Worm (Caenorhabditis elegans) whole organism, young adult: Measurements from ENCODE around the gene C15H11.10.

ENCODE experiments used
- ama-1 ChIP-seq, 3 experiments: fragments of 150-350 bp in 1 of 3; sonication (generic microtip) in 2 of 3; optimal IDR thresholded peaks; 2 replicates each; lab custom pipeline; 2014 to 2018; ENCODE audit warnings: missing biosample characterization in 2 of 3, missing genetic modification characterization in 2 of 3, missing genetic modification reagents in 2 of 3
- ceh-91 ChIP-seq: fragments of 200-800 bp; sonication (Bioruptor generic); IDR thresholded peaks from 2 replicates; pipeline ENCODE4 v1.3.6; 2022; ENCODE audit warnings: missing genetic modification reagents, missing genetic modification characterization, missing compliant biosample characterization
- egrh-3 ChIP-seq: fragments of 200-800 bp; sonication (Bioruptor generic); IDR thresholded peaks from 2 replicates; pipeline ENCODE4 v1.3.6; 2022; ENCODE audit warnings: missing genetic modification reagents, missing genetic modification characterization, missing compliant biosample characterization
- hlh-26 ChIP-seq: fragments of 200-800 bp; sonication (Bioruptor generic); conservative IDR thresholded peaks from 2 replicates; pipeline ENCODE4 v1.3.6; 2022; ENCODE audit warnings: missing genetic modification reagents, missing genetic modification characterization, missing compliant biosample characterization
- nfya-2 ChIP-seq: fragments of 200-800 bp; sonication (Bioruptor generic); IDR thresholded peaks from 2 replicates; pipeline ENCODE4 v1.3.6; 2022; ENCODE audit warnings: missing genetic modification reagents, missing genetic modification characterization, missing compliant biosample characterization
- pbrm-1 ChIP-seq: fragments of 200-800 bp; sonication (Bioruptor generic); IDR thresholded peaks from 2 replicates; pipeline ENCODE4 v1.3.6; 2022; ENCODE audit warnings: missing genetic modification reagents, missing genetic modification characterization, missing compliant biosample characterization
- rec-8 ChIP-seq, 2 experiments: sonication (generic microtip); optimal IDR thresholded peaks; 2 replicates each; lab custom pipeline; 2016; ENCODE audit warnings: mild to moderate bottlenecking in 2 of 2, missing genetic modification characterization in 2 of 2, missing genetic modification reagents in 2 of 2, missing genotype in 2 of 2, missing biosample characterization in 1 of 2, missing compliant biosample characterization in 1 of 2, moderate library complexity in 1 of 2
- snpc-4 ChIP-seq, 5 experiments: fragments of 150-350 bp in 1 of 5; sonication (generic microtip) in 4 of 5; optimal IDR thresholded peaks; 2 replicates each; lab custom pipeline; 2014 to 2018; ENCODE audit warnings: missing genetic modification characterization in 5 of 5, missing biosample characterization in 3 of 5, antibody characterized with exemption in 2 of 5, mild to moderate bottlenecking in 2 of 5, missing compliant biosample characterization in 2 of 5, missing genotype in 2 of 5, moderate library complexity in 2 of 5, missing genetic modification reagents in 1 of 5

DNA sequence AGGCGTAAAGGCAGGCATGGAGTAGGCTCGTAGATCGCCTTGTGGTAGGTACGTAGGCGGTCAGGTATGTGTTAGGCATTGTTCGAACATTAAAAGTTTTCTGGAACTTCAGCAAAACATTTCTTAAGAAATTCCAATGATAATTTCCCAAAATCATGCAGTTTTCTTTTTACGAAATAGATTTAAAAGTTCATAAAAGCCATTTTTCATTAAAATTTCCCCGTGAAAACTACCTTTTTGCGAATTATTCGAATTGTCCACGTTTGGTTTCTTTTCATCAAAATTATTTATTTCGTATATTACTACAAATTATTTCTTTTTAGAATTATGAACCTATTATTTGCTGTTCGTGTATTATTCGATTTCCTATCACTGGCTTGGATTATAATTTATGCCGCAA lies 2.8 kb downstream of the C15H11.10 start, which contains the start of gene C15H11.13:
- TF ChIP-seq pbrm-1 (GFP tag; lab: Robert Waterston, UW) (no peak), egrh-3 (no peak), nfya-2 (GFP tag; lab: Robert Waterston, UW) (no peak), hlh-26 (no peak), snpc-4 (GFP tag; optimal IDR thresholded peaks at IDR 0.05; lab: Kevin White, UChicago) (no peak), snpc-4 (tag; optimal IDR thresholded peaks at IDR 0.05; lab: Kevin White, UChicago) (no peak), rec-8 (tag; optimal IDR thresholded peaks at IDR 0.05; lab: Kevin White, UChicago) (no peak), ama-1 (optimal IDR thresholded peaks at IDR 0.05; lab: Kevin White, UChicago) (no peak), ama-1 (GFP tag; optimal IDR thresholded peaks at IDR 0.05; lab: Kevin White, UChicago) (no peak), ceh-91 (GFP tag; lab: Robert Waterston, UW) (no peak)
